Fruit fly (Drosophila melanogaster): ENCODE measurements around the gene Yp3.
A peak's percentile ranks its signal among the peaks of the same experiment; 100 is the strongest.

Gene Yp3

DNA sequence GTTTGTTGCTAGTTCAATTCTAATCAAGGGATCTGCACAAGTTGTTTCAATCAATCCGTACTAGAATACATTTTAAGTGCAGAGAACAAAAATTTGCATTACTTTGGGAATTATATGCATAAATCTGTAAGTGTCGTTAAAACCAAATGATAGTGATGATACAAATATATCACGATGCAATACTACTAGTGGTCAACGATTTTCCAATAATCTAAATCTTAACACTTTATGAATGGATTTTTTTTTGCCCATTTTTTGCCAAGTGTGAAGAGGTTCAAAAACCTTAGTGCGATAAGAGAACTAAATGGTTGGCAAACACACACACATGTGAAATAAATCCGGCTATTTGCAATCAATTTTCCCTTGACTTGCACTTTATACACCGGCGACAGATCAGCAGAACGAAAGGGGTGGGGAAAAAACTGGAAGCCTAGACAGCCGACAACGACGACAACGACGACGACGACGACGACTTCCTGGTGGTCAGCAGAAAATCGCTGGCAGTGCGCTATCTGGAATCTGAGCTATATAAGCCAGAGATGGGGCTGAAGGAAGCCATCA, at the start of gene Yp3:
Gene Yp3, plus strand, starts transcription at position 558 of the 561 bp plus-strand sequence.
- no peak for TF ChIP-seq insv (optimal IDR thresholded peaks at IDR 0.05)
- no peak for TF ChIP-seq ttk (optimal IDR thresholded peaks at IDR 0.05)
- no peak for TF ChIP-seq psq (optimal IDR thresholded peaks at IDR 0.05)

DNA sequence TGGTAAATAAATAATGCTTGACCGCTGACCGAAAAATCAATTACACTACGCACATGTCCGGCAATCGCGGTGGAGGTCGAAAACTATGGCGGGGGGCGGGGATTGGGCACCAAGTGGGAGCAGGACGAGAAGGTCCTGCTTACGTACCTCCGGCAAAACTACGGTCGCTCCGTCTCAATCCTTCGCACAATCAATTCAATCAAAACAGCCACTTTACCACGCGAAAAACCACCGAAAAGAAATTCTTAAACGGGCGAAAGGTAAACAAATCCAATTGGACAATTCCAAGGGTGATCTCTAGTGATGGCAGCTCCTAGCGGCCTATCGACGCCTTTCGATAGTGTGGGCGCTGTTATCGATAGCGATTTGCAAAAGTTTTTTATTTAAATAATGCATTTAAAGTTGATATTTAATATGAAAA, 41.4 kb upstream of the Yp3 start, which contains the start of gene Nadsyn:
Gene Nadsyn, minus strand, starts transcription at position 304 of the 421 bp plus-strand sequence.
- TF ChIP-seq insv (optimal IDR thresholded peaks at IDR 0.05), result no peak
- TF ChIP-seq Myc (optimal IDR thresholded peaks at IDR 0.05), result no peak
- TF ChIP-seq Sin3A (optimal IDR thresholded peaks at IDR 0.05), result no peak
- no peak for TF ChIP-seq h (optimal IDR thresholded peaks at IDR 0.05)
- TF ChIP-seq ttk (optimal IDR thresholded peaks at IDR 0.05), result no peak
- TF ChIP-seq psq (optimal IDR thresholded peaks at IDR 0.05), result no peak

DNA sequence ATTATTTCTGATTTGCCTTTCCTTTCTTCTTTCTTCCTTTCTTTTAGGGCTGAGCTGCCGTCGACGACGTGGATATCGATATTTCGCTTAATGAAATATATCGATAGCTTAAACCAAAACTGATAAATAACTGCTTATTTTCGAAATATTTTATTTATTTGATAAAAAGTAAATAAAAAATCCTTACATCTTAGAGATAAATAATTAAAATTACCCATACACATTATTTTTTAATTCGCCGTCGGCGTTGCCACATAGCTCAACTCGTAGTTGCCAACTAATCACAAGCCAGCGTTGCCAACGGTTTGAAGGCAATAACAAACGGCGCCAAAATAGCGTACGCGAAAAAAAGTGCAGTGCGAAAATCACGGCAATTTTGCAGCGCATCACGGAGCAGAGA, 37.4 kb upstream of the Yp3 start, which contains the start of the genes Mrgn1 and mus101:
Gene Mrgn1, minus strand, starts transcription at position 44 of the 400 bp plus-strand sequence.
Gene mus101, plus strand, starts transcription at position 313 of the 400 bp plus-strand sequence.
- no peak for TF ChIP-seq ttk (optimal IDR thresholded peaks at IDR 0.05)

DNA sequence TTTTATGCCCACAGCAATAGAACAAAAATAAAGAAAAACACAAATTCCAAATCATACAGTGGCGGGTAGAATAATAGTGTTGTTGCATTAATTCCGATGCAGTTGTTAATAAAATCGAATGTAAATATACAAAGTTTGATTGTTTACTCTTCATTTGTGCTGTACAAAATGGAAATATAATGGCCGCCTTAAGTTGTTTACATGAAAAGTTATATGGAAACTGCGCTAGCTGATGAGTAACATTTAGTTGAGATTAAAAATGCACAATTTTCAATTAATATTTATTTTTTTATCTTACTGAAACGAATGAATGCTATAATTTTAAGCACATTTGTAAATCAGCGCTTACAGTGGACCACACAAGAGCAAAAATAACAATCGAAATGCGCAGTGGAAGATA, 24.5 kb upstream of the Yp3 start:
- TF ChIP-seq h (optimal IDR thresholded peaks at IDR 0.05), result no peak
- no peak for TF ChIP-seq Sin3A (optimal IDR thresholded peaks at IDR 0.05)
- TF ChIP-seq insv (optimal IDR thresholded peaks at IDR 0.05), result no peak
- TF ChIP-seq psq (optimal IDR thresholded peaks at IDR 0.05), result no peak
- no peak for TF ChIP-seq ttk (optimal IDR thresholded peaks at IDR 0.05)
- no peak for TF ChIP-seq Myc (optimal IDR thresholded peaks at IDR 0.05)

DNA sequence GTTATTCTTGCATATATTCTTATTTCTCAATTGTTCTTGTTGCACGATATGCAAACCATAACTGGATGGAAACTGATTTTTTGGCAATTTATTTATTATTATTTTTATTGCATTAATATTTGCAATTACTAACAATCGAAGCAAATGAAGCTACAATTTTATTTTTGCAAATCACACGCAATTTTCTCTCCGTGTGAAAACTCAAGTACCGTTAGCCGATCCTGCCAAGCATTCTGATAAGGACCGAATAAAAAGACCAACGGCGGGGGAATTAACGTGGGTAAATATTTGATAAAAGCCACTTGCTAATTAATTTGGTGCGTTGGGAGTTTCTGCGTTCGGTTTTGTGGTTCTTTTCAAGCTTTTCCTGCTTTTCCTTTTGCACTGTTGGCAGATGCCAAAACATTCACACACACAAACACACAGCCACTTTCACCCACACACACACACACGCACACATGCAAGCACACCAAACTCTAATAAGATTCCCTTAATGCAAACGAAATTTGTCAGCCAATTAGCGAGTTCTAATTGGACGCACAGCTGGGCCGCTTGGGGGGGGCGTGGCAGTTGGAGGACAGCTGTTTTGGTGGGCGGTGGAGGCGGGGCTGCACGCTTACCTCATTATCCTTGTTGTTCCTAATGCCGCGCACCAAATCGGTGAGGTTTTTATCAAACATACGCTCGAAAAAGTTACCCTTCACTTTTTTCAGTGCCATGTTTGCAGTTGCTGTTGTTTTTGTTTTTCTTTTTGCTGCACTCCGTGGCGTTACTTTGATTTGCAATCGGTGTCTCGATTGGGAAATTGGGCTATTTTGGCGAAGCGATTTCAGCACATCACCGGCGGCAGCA, 23.8 kb upstream of the Yp3 start:
- TF ChIP-seq Sin3A (optimal IDR thresholded peaks at IDR 0.05) (no peak), psq (optimal IDR thresholded peaks at IDR 0.05) (no peak), Myc (optimal IDR thresholded peaks at IDR 0.05) (no peak), insv (optimal IDR thresholded peaks at IDR 0.05) (no peak), h (optimal IDR thresholded peaks at IDR 0.05) (no peak), ttk (optimal IDR thresholded peaks at IDR 0.05) (no peak)

DNA sequence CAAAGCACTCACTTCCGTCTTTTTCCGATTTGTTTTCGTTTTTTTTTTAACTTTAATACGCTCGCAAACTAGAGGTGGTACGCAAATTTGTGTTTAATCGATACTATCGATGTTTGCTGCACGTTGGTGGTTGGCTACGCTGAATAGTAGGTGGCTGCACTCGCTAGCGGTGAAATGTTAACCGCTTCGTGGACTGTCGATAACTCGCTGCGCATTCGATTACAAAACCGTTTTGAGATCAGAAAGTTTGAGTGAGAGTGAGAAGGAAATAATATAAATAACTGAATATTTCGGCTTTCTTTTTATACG, 23.2 kb upstream of the Yp3 start, which contains the start of gene g:
Gene g, minus strand, starts transcription at position 105 of the 309 bp plus-strand sequence.
- no peak for TF ChIP-seq Myc (optimal IDR thresholded peaks at IDR 0.05)
- TF ChIP-seq insv (optimal IDR thresholded peaks at IDR 0.05), result no peak
- TF ChIP-seq ttk (optimal IDR thresholded peaks at IDR 0.05), result no peak
- no peak for TF ChIP-seq h (optimal IDR thresholded peaks at IDR 0.05)
- no peak for TF ChIP-seq psq (optimal IDR thresholded peaks at IDR 0.05)

DNA sequence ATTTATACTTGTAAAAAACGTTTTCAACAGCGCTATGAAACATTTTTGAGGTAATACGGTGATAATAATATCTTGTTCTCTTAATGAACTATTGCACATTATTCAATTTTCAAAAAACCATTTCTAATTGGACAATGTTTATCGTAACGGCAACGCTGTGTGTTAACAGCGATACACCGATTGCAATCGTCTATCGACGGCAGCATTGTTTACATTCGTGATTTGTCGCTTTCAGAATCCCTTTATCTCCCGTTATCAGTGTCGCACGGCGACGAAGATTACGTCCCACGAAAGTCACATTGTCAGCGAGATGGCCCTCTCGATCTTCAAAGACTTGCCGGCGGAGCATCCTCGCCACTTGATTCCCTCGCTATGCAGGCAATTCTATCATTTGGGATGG, 21.4 kb upstream of the Yp3 start, which contains the start of gene CG11134:
Gene CG11134, plus strand, starts transcription at position 4 of the 400 bp plus-strand sequence.
- TF ChIP-seq insv (optimal IDR thresholded peaks at IDR 0.05) (no peak), h (optimal IDR thresholded peaks at IDR 0.05) (no peak), psq (optimal IDR thresholded peaks at IDR 0.05) (no peak), Myc (optimal IDR thresholded peaks at IDR 0.05) (no peak), Sin3A (optimal IDR thresholded peaks at IDR 0.05) (no peak), ttk (optimal IDR thresholded peaks at IDR 0.05) (no peak)

DNA sequence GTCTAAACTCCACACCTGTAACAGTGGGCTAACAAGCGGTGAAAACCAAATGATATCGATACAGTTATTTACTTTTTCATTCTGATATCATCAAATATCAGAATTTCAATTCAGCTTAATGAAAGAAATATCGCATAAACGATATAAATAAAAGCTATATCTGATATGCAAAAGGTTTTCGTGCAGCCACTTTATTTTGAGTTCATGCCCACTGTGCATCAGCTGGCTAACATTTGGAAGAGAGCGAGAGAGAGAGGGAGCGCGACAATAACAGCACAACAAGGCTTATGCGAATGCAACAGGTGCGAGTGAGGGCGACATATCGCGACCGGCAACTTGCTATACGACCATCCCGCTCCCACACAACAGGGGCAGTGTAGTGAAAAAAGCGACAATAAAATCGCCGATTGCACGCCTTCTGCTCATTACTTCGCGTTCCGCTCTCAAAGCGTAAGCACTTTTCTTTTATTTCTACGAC, 19.9 kb upstream of the Yp3 start, which contains the start of gene CG11151:
Gene CG11151, plus strand, starts transcription at position 334 of the 478 bp plus-strand sequence.
- no peak for TF ChIP-seq psq (optimal IDR thresholded peaks at IDR 0.05)
- peak; percentile 34 for TF ChIP-seq insv (optimal IDR thresholded peaks at IDR 0.05)
- TF ChIP-seq ttk (optimal IDR thresholded peaks at IDR 0.05), result no peak
- no peak for TF ChIP-seq Myc (optimal IDR thresholded peaks at IDR 0.05)
- TF ChIP-seq h (optimal IDR thresholded peaks at IDR 0.05), result no peak
- no peak for TF ChIP-seq Sin3A (optimal IDR thresholded peaks at IDR 0.05)

DNA sequence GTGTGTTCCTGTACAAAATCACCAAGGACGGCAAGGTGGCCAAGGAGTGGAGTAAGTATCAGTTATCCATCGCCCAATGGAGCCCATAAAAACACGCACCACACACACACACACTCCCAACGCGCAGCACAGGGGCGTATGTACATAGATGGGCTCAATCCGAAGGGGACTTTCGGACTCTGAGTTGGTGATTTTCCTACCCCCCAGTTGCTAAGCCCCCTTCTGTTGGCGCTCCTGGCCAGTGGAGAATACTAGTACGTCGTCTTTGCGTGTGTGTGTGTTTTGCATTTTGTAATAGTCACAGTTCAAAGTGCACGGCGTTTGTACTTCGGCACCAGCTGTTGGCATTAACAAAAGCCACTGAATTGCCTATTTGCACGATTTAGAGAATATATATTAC, 19.3 kb upstream of the Yp3 start:
- TF ChIP-seq Myc (optimal IDR thresholded peaks at IDR 0.05), result no peak
- TF ChIP-seq Sin3A (optimal IDR thresholded peaks at IDR 0.05), result no peak
- TF ChIP-seq ttk (optimal IDR thresholded peaks at IDR 0.05), result no peak
- TF ChIP-seq insv (optimal IDR thresholded peaks at IDR 0.05), result no peak
- TF ChIP-seq h (optimal IDR thresholded peaks at IDR 0.05), result no peak
- TF ChIP-seq psq (optimal IDR thresholded peaks at IDR 0.05), result no peak

DNA sequence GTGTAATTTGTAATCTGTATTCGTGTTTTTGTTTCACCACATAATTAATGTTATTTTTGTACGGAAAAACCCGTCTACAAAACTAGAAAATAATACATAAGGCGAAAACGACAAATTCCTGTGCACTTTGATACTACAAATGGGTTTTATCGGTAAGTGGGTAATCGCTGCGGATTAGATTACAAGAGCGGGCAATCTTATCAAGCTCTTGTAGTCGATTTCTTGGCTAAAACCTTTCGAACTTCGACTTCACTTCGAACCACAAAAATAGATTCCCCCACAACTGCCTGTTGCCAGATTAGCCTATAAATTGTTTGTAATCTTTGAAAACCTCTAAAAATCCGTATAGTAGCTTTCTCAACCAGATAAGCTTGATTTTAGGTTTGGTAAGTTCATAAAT, 18.4 kb upstream of the Yp3 start:
- no peak for TF ChIP-seq ttk (optimal IDR thresholded peaks at IDR 0.05)
- TF ChIP-seq Myc (optimal IDR thresholded peaks at IDR 0.05), result no peak
- no peak for TF ChIP-seq Sin3A (optimal IDR thresholded peaks at IDR 0.05)
- TF ChIP-seq psq (optimal IDR thresholded peaks at IDR 0.05), result no peak
- TF ChIP-seq h (optimal IDR thresholded peaks at IDR 0.05), result no peak
- TF ChIP-seq insv (optimal IDR thresholded peaks at IDR 0.05), result no peak

DNA sequence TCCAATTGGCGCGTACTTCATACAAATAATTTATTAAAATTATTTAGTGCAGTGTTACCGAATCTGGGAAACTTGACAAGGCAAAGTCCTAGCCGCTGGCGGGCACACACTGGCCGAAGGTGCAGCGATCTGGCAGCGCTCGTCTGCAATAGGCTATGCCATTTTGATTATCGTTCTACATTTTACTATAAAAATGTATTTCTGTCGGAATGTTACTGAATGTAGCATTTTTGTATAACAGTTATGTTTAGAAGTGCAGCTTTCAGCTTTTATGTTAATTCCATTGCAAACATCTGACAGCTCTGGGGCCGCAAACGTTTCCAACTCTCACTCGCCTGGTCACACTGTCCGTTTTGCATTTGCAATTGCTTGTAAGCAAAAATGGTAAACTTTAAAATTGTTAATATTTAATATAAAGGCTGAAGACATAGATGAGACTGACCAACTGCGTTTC, 14.7 kb upstream of the Yp3 start, which contains the start of gene Grip91:
Gene Grip91, minus strand, starts transcription at position 85 of the 454 bp plus-strand sequence.
- TF ChIP-seq psq (optimal IDR thresholded peaks at IDR 0.05), result no peak
- no peak for TF ChIP-seq Sin3A (optimal IDR thresholded peaks at IDR 0.05)
- TF ChIP-seq ttk (optimal IDR thresholded peaks at IDR 0.05), result no peak
- TF ChIP-seq Myc (optimal IDR thresholded peaks at IDR 0.05), result no peak
- no peak for TF ChIP-seq insv (optimal IDR thresholded peaks at IDR 0.05)
- TF ChIP-seq h (optimal IDR thresholded peaks at IDR 0.05), result no peak

DNA sequence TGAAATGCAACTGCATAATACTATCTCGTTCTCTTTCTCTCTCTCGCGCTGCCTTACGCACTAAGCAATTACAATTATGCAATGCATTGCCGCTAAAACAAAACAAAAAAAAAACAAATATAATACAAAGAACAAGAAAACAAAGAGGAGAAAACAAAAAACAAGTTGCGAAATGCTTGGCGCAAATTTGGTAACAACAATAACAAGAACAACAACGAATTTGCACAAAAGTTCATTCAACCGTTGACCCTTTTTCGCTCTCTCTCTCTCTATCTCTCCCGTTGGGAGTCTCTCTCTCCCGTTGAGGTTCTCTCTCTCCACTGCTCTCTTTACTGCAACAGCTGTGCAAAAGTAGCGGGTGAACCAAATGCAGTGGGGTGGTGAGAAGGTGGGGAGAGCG, 12.3 kb upstream of the Yp3 start:
- TF ChIP-seq Sin3A (optimal IDR thresholded peaks at IDR 0.05) (no peak), h (optimal IDR thresholded peaks at IDR 0.05) (no peak), ttk (optimal IDR thresholded peaks at IDR 0.05) (no peak), Myc (optimal IDR thresholded peaks at IDR 0.05) (no peak), insv (optimal IDR thresholded peaks at IDR 0.05) (no peak), psq (optimal IDR thresholded peaks at IDR 0.05) (no peak)

Measured in Kc167 (cell line).